Fruit fly (Drosophila melanogaster) whole organism, pupa: ENCODE results near the gene CG10096.

Source experiments
- CG10348 ChIP-seq: fragments of 200-800 bp; sonication (Bioruptor generic); IDR thresholded peaks from 2 replicates; pipeline ENCODE4 v1.3.6; 2022; ENCODE audit warnings: missing biosample characterization, missing genetic modification characterization
- CG12605 ChIP-seq: fragments of 200-800 bp; sonication (Bioruptor generic); IDR thresholded peaks from 2 replicates; pipeline ENCODE4 v1.3.6; 2022; ENCODE audit warnings: missing biosample characterization, missing genetic modification characterization
- CG13204 ChIP-seq: fragments of 200-800 bp; sonication (Bioruptor generic); optimal IDR thresholded peaks from 2 replicates; lab custom pipeline; 2018; ENCODE audit warnings: missing biosample characterization, mild to moderate bottlenecking, missing genetic modification characterization, moderate library complexity
- CG14655 ChIP-seq: fragments of 200-800 bp; sonication (Bioruptor generic); optimal IDR thresholded peaks from 3 replicates; lab custom pipeline; 2017; ENCODE audit warnings: mild to moderate bottlenecking, missing biosample characterization, missing genetic modification reagents, missing genetic modification characterization
- CG15710 ChIP-seq: fragments of 200-800 bp; sonication (Bioruptor generic); optimal IDR thresholded peaks from 2 replicates; lab custom pipeline; 2018; ENCODE audit warnings: missing biosample characterization, mild to moderate bottlenecking, missing genetic modification characterization, moderate library complexity
- CG17806 ChIP-seq: fragments of 200-800 bp; sonication (Bioruptor generic); optimal IDR thresholded peaks from 2 replicates; lab custom pipeline; 2018; ENCODE audit warnings: missing biosample characterization, mild to moderate bottlenecking, missing genetic modification characterization, moderate library complexity
- CG32121 ChIP-seq: fragments of 200-800 bp; sonication (Bioruptor generic); IDR thresholded peaks from 2 replicates; pipeline ENCODE4 v1.3.6; 2022; ENCODE audit warnings: missing biosample characterization, missing genetic modification characterization
- CG34367 ChIP-seq: fragments of 200-800 bp; sonication (Bioruptor generic); optimal IDR thresholded peaks from 2 replicates; lab custom pipeline; 2018; ENCODE audit warnings: missing biosample characterization, mild to moderate bottlenecking, missing genetic modification characterization
- CG4496 ChIP-seq: fragments of 200-800 bp; sonication (Bioruptor generic); IDR thresholded peaks from 3 replicates; pipeline ENCODE4 v1.3.6; 2022; ENCODE audit warnings: missing biosample characterization, missing genetic modification characterization
- CG8159 ChIP-seq: fragments of 200-800 bp; sonication (Bioruptor generic); optimal IDR thresholded peaks from 3 replicates; lab custom pipeline; 2018; ENCODE audit warnings: missing biosample characterization, mild to moderate bottlenecking, missing genetic modification characterization, moderate library complexity
- CG8301 ChIP-seq: fragments of 200-800 bp; sonication (Bioruptor generic); optimal IDR thresholded peaks from 2 replicates; lab custom pipeline; 2018; ENCODE audit warnings: missing biosample characterization, mild to moderate bottlenecking, missing genetic modification characterization
- CG9948 ChIP-seq: fragments of 200-800 bp; sonication (Bioruptor generic); optimal IDR thresholded peaks from 2 replicates; lab custom pipeline; 2018; ENCODE audit warnings: missing biosample characterization, mild to moderate bottlenecking, missing genetic modification characterization, moderate library complexity
- D1 ChIP-seq: fragments of 200-800 bp; sonication (Bioruptor generic); optimal IDR thresholded peaks from 2 replicates; lab custom pipeline; 2018; ENCODE audit warnings: missing biosample characterization, mild to moderate bottlenecking, missing genetic modification characterization, moderate library complexity
- EcR ChIP-seq: fragments of 200-800 bp; sonication (Bioruptor generic); optimal IDR thresholded peaks from 3 replicates; lab custom pipeline; 2019; ENCODE audit warnings: missing biosample characterization, missing genetic modification characterization, mild to moderate bottlenecking, moderate library complexity, missing genetic modification reagents
- Ets98B ChIP-seq: fragments of 200-800 bp; sonication (Bioruptor generic); IDR thresholded peaks from 2 replicates; pipeline ENCODE4 v1.3.6; 2022; ENCODE audit warnings: missing biosample characterization, missing genetic modification characterization
- Pif1A ChIP-seq: fragments of 200-800 bp; sonication (Bioruptor generic); optimal IDR thresholded peaks from 3 replicates; lab custom pipeline; 2016; ENCODE audit warnings: missing biosample characterization, missing genetic modification characterization
- Pif1B ChIP-seq: fragments of 200-800 bp; sonication (Bioruptor generic); optimal IDR thresholded peaks from 3 replicates; lab custom pipeline; 2016; ENCODE audit warnings: missing biosample characterization, missing genetic modification characterization
- Snoo ChIP-seq: fragments of 200-800 bp; sonication (Bioruptor generic); optimal IDR thresholded peaks from 3 replicates; lab custom pipeline; 2017; ENCODE audit warnings: missing biosample characterization, mild to moderate bottlenecking, missing genetic modification characterization, inconsistent platforms
- fd96Ca ChIP-seq: fragments of 200-800 bp; sonication (Bioruptor generic); IDR thresholded peaks from 3 replicates; pipeline ENCODE4 v1.3.6; 2022; ENCODE audit warnings: missing biosample characterization, missing genetic modification characterization
- gl ChIP-seq: fragments of 200-800 bp; sonication (Bioruptor generic); optimal IDR thresholded peaks from 2 replicates; lab custom pipeline; 2018; ENCODE audit warnings: missing biosample characterization, mild to moderate bottlenecking, missing genetic modification characterization
- rn ChIP-seq: fragments of 200-800 bp; sonication (Bioruptor generic); IDR thresholded peaks from 2 replicates; pipeline ENCODE4 v1.3.6; 2022; ENCODE audit warnings: missing biosample characterization, missing genetic modification characterization

CG10096 gene

DNA sequence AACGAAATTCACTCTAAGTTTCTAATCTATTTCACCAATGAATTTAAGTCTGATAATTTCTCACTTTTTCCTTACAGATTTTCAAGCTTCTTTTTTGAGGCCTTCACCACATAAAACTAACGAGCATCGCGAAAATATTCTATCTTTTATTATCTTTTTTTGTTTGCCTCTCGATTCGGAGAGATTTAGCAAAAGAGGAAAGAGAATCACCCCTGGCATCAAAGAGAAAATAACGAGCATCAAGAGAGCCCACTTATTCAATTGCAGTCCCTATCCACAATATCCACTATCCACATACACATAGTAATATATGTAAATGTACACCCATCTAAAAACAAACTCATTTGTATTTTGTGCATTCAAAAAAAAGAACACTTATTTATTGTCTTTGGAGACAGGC lies 28.3 kb downstream of the CG10096 start, which contains the start of gene GstD9:
Gene GstD9 (minus strand): TSS at position 101 of the 400 bp plus-strand sequence.
- TF ChIP-seq CG8301, result no peak
- TF ChIP-seq CG8159, result no peak
- TF ChIP-seq CG32121 (GFP tag; lab: Robert Waterston, UW), result no peak

DNA sequence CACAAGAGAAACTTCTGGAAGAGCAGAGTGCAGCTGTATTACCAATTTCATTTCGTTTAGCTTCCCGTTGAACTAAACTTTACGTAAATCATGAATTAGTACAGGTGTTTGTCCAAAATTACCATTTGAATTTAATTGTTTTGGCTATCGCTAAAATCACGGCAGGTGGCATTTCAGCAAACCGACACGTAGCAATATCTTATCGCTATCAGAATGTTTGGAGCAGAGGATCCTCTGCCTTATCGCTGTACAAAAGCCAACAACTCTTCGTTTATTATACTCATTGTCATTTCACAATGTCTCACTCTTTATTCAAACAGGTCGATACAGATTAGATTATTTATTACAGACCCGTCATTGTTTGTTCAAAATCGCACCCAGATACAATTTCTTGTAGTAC lies 29.9 kb downstream of the CG10096 start:
- TF ChIP-seq CG13204 (GFP tag; lab: Kevin White, UChicago) (no peak), rn (GFP tag; lab: Robert Waterston, UW) (no peak), CG15710 (tag; lab: Kevin White, UChicago) (no peak)

DNA sequence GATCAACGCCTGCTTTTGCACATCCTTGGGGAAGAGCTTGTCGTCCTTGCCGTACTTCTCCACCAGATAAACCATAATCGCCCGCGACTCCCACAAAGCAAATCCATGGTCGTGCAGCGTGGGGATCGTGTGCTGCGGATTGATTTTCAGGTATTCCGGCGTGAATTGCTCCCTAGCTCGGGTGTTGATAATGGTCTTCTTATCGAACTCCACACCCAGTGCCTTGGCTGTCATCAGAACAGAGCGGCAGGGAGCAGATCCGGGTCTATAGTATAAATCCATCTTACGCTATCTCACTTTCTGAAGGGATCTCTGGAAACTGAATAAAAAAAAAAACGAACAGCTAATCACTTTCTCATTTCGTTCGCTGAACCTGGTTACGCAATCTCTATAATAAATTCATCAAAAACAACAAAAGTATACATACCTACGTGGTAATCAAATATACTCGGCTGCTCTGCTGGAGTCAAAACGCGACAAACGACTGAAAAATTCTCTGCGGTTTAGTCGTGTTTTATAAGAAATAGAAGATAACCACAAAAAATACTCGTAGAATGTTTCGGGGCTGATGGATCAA lies 30.4 kb downstream of the CG10096 start, which contains the start of gene GstD10:
Gene GstD10 (minus strand): TSS at position 472 of the 577 bp plus-strand sequence.
- TF ChIP-seq rn (GFP tag; lab: Robert Waterston, UW), result no peak
- no peak for TF ChIP-seq CG32121 (GFP tag; lab: Robert Waterston, UW)
- no peak for TF ChIP-seq CG8159
- TF ChIP-seq CG13204 (GFP tag; lab: Kevin White, UChicago), result no peak
- no peak for TF ChIP-seq Pif1A
- TF ChIP-seq CG10348 (GFP tag; lab: Robert Waterston, UW), result no peak
- TF ChIP-seq CG4496 (GFP tag; lab: Robert Waterston, UW), result no peak
- no peak for TF ChIP-seq EcR
- no peak for TF ChIP-seq CG14655
- no peak for TF ChIP-seq D1 (tag; lab: Kevin White, UChicago)
- no peak for TF ChIP-seq fd96Ca (GFP tag; lab: Robert Waterston, UW)
- TF ChIP-seq CG17806 (tag; lab: Kevin White, UChicago), result no peak
- TF ChIP-seq CG8301, result no peak
- no peak for TF ChIP-seq CG34367 (tag; lab: Kevin White, UChicago)
- TF ChIP-seq Ets98B, result no peak
- no peak for TF ChIP-seq gl (tag; lab: Kevin White, UChicago)
- TF ChIP-seq CG12605 (GFP tag; lab: Robert Waterston, UW), result no peak

DNA sequence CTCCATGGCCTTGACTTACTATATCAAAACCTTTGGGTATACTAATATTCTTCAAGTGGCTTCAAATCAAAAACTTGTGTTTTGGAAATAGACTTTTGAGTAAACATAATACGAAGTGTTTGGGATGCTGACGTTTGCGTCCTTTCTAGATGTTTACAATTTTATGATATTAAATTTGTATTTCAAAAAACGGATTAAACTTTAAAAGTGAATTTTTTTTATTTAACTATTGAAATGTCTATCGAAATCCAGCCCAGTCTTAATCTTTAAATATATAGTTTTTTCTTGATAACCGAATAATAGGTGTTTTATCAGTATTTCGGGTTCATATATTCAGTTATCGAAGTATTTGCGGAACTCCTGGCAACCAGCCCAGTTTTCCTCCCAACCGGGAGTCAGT lies 31.2 kb downstream of the CG10096 start, which contains the start of gene Tim17a1:
Gene Tim17a1 (minus strand): TSS at position 101 of the 400 bp plus-strand sequence.
- no peak for TF ChIP-seq CG4496 (GFP tag; lab: Robert Waterston, UW)
- TF ChIP-seq D1 (tag; lab: Kevin White, UChicago), result no peak
- no peak for TF ChIP-seq CG13204 (GFP tag; lab: Kevin White, UChicago)
- TF ChIP-seq CG12605 (GFP tag; lab: Robert Waterston, UW), result no peak
- no peak for TF ChIP-seq EcR
- TF ChIP-seq CG34367 (tag; lab: Kevin White, UChicago), result no peak
- TF ChIP-seq CG8301, result no peak
- no peak for TF ChIP-seq Ets98B
- TF ChIP-seq Pif1A, result no peak
- no peak for TF ChIP-seq CG32121 (GFP tag; lab: Robert Waterston, UW)

DNA sequence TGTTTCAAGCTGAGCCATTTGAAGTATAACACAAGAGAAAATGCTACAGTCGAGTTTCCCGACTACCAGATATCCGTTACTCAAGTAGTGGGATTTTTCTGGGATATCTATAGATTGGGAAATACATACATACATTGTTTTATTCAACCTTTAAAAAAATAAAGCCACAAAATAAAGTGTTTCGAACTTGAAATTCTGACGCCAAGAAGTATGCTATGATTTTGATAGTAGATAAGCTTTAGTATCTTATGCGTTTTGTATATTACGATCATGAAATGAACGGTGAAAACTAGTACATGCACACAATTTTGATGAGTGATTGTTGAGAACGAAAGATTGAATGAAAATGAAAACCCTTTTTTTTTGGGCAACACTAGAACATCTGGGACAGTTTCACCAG lies 32.2 kb downstream of the CG10096 start:
- no peak for TF ChIP-seq rn (GFP tag; lab: Robert Waterston, UW)
- no peak for TF ChIP-seq CG15710 (tag; lab: Kevin White, UChicago)
- TF ChIP-seq CG17806 (tag; lab: Kevin White, UChicago), result no peak
- no peak for TF ChIP-seq EcR
- no peak for TF ChIP-seq CG9948 (tag; lab: Kevin White, UChicago)
- TF ChIP-seq fd96Ca (GFP tag; lab: Robert Waterston, UW), result no peak
- TF ChIP-seq, all 21 proteins: peak for 0

DNA sequence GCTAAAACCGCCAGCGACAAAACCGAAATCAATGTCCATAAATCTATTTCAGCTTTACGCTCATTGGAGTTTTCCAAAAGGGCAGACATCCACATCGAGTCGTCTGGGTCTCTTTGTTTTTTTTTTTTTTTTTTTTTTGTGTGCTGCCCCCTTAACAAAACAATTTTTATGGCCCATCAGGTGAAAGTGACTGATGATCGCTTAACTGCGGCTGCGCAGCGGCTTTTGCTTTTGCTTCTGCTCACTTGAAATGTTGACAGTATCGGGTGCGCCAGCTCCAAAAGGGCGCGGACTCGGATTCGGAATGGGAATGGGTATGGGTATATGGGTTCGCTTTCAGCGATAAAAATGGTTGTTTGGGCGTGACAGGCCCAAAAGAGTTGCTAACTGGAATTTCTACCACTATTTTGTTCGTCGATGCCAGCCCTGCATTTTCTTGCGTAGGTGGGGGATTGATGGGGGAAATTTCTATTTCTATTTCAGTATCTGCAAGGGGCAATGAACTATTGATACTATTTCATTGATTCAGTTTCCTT lies 33.8 kb downstream of the CG10096 start:
- no peak for TF ChIP-seq D1 (tag; lab: Kevin White, UChicago)
- no peak for TF ChIP-seq CG9948 (tag; lab: Kevin White, UChicago)
- no peak for TF ChIP-seq CG8159
- TF ChIP-seq Pif1B (GFP tag; lab: Kevin White, UChicago), result no peak
- no peak for TF ChIP-seq CG8301
- TF ChIP-seq CG13204 (GFP tag; lab: Kevin White, UChicago), result no peak
- no peak for TF ChIP-seq EcR
- TF ChIP-seq CG14655, result no peak
- no peak for TF ChIP-seq Snoo (tag; lab: Kevin White, UChicago)
- TF ChIP-seq Ets98B, result no peak
- no peak for TF ChIP-seq CG4496 (GFP tag; lab: Robert Waterston, UW)
- TF ChIP-seq CG12605 (GFP tag; lab: Robert Waterston, UW), result no peak

DNA sequence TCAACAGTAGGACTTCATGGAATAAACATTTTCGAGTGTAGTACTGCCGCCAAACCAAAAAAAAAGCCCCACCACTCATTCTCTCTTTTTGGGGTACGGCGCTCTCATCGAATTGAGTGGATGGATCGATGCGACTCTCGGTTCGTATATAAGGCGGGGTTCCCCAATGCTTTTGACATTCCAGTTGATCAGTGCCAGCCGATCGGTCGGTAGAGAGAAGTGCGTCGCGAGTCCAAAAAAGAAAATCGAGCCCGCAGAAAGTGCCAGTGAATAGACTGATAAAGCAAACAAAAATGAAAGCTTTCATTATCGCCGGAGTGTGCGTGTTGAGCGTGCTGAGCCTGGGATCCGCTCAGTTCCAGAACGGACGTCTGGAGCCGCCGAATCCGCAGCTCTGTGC lies 35.9 kb downstream of the CG10096 start, which contains the start of gene CG4115:
Gene CG4115 (plus strand): TSS at position 172 of the 400 bp plus-strand sequence.
- TF ChIP-seq Snoo (tag; lab: Kevin White, UChicago) (no peak), Ets98B (peak; percentile 33; the same call in 1 of the 2 replicates)
